Worm (Caenorhabditis elegans): ENCODE data around the gene unc-103.
A peak's percentile ranks its signal among the peaks of the same experiment; 100 is the strongest.

The unc-103 gene

ce11 chrIII:4193659-4194103 lies 78.5 kb downstream of the unc-103 start, which contains the start of gene xbp-1 (continued):
- TF ChIP-seq mab-9 (GFP tag; IDR thresholded peaks at IDR 0.05) (no peak), sox-4 (tag; optimal IDR thresholded peaks at IDR 0.05) (no peak), nhr-84 (tag; optimal IDR thresholded peaks at IDR 0.05) (no peak), nhr-77 (tag; optimal IDR thresholded peaks at IDR 0.05) (peak; percentile 84), nhr-20 (tag; optimal IDR thresholded peaks at IDR 0.05) (peak; percentile 84), efl-1 (optimal IDR thresholded peaks at IDR 0.05) (peak; percentile 76 to 86), efl-1 (GFP tag; optimal IDR thresholded peaks at IDR 0.05 in 1 of 2) (peak; percentile 67 to 95), ces-1 (GFP tag; optimal IDR thresholded peaks at IDR 0.05) (no peak), fkh-4 (tag; optimal IDR thresholded peaks at IDR 0.05; ENCODE audit: borderline replicate concordance) (no peak), nhr-11 (tag; optimal IDR thresholded peaks at IDR 0.05) (peak; percentile 75), lin-13 (GFP tag; optimal IDR thresholded peaks at IDR 0.05) (peak; percentile 83), ceh-82 (tag; optimal IDR thresholded peaks at IDR 0.05) (peak; percentile 86 to 94 (median 88)), elt-2 (tag; optimal IDR thresholded peaks at IDR 0.05) (peak; percentile 89), C04F5.9 (tag; optimal IDR thresholded peaks at IDR 0.05) (no peak), ztf-4 (tag; optimal IDR thresholded peaks at IDR 0.05) (peak; percentile 66), fkh-10 (GFP tag; optimal IDR thresholded peaks at IDR 0.05) (peak; percentile 90), lsy-2 (tag; optimal IDR thresholded peaks at IDR 0.05) (peak; percentile 80 to 93), mep-1 (tag; optimal IDR thresholded peaks at IDR 0.05) (peak; percentile 91), Y116A8C.19 (tag; optimal IDR thresholded peaks at IDR 0.05; ENCODE audit: borderline replicate concordance) (no peak), nhr-85 (tag) (peak; percentile 73), hlh-17 (GFP tag; optimal IDR thresholded peaks at IDR 0.05; ENCODE audit: borderline replicate concordance) (no peak), alr-1 (tag; optimal IDR thresholded peaks at IDR 0.05; ENCODE audit: borderline replicate concordance) (no peak), isw-1 (GFP tag; IDR thresholded peaks at IDR 0.05) (peak; percentile 79), zag-1 (tag; optimal IDR thresholded peaks at IDR 0.05) (no peak), lir-3 (tag; optimal IDR thresholded peaks at IDR 0.05; ENCODE audit: poor library complexity) (peak; percentile 59), pag-3 (tag; optimal IDR thresholded peaks at IDR 0.05; ENCODE audit: borderline replicate concordance, insufficient read depth) (no peak), ceh-90 (tag; optimal IDR thresholded peaks at IDR 0.05) (no peak), F16B12.6 (tag; optimal IDR thresholded peaks at IDR 0.05) (peak; percentile 44), pqm-1 (tag; optimal IDR thresholded peaks at IDR 0.05) (peak; percentile 79), nhr-47 (tag; optimal IDR thresholded peaks at IDR 0.05) (peak; percentile 88), unc-86 (tag; optimal IDR thresholded peaks at IDR 0.05) (peak; percentile 64), nhr-76 (tag; optimal IDR thresholded peaks at IDR 0.05) (no peak), nhr-28 (tag; optimal IDR thresholded peaks at IDR 0.05) (no peak), ama-1 (optimal IDR thresholded peaks at IDR 0.05) (peak; percentile 45), ceh-88 (GFP tag; IDR thresholded peaks at IDR 0.05) (no peak), C34B4.2 (tag; optimal IDR thresholded peaks at IDR 0.05) (no peak), xbp-1 (tag; optimal IDR thresholded peaks at IDR 0.05) (no peak), hlh-4 (tag; optimal IDR thresholded peaks at IDR 0.05) (no peak), ceh-8 (GFP tag; optimal IDR thresholded peaks at IDR 0.05) (peak; percentile 30), unc-62 (GFP tag; optimal IDR thresholded peaks at IDR 0.05) (peak; percentile 4), pax-3 (tag; optimal IDR thresholded peaks at IDR 0.05) (peak; percentile 85), sup-37 (GFP tag; optimal IDR thresholded peaks at IDR 0.05) (peak; percentile 49), unc-130 (tag; optimal IDR thresholded peaks at IDR 0.05) (no peak), blmp-1 (tag; optimal IDR thresholded peaks at IDR 0.05) (peak; percentile 82), hpl-2 (GFP tag; optimal IDR thresholded peaks at IDR 0.05) (peak; percentile 88), aly-2 (tag; optimal IDR thresholded peaks at IDR 0.05) (peak; percentile 45), sptf-1 (tag; optimal IDR thresholded peaks at IDR 0.05) (no peak), jun-1 (tag; optimal IDR thresholded peaks at IDR 0.05) (peak; percentile 94), snpc-4 (tag; optimal IDR thresholded peaks at IDR 0.05) (peak; percentile 69), egl-27 (tag; optimal IDR thresholded peaks at IDR 0.05) (peak in 1 of 2 experiments; percentile 65)

Data from whole organism, L1 larva.